Fruit fly (Drosophila melanogaster) S2 (cell line): ENCODE data around the gene Nup37.

Experiments
- CG8478 ChIP-seq: fragments of >200 bp; optimal IDR thresholded peaks from 2 replicates; lab custom pipeline; 2018
- CTCF ChIP-seq, 2 experiments: fragments of >200 bp; optimal IDR thresholded peaks; 2 replicates each; lab custom pipeline; 2018

DNA sequence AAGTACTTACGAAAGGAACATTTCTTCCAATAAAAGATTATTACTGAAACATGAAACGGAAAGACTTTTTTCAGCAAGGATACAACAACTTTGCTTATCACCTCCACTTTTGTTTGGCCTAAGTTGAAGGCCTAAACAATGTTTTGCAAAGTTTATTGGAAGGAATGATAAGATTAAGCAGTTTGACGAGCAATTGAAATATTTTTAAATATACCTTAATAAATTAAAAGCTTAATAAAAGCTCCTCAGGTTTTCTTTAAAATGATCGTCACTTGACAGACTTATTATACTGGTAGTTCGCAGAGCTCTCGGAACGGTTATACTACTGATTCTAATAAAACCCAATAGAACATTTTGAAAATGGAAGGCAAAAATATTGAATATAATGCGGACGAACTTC is 37.7 kb downstream of the Nup37 start, which contains the start of gene CG31104:
- TF ChIP-seq CTCF (optimal IDR thresholded peaks at IDR 0.05; lab: Kevin White, UChicago): no peak
- no peak for TF ChIP-seq CG8478 (lab: Kevin White, UChicago)
